Worm (Caenorhabditis elegans) whole organism, L4/young adult: Measurements from ENCODE around the gene nspc-13.

Experiments used
- W03F9.2 ChIP-seq: fragments of 150-350 bp; optimal IDR thresholded peaks from 2 replicates; lab custom pipeline; 2014; ENCODE audit warnings: missing biosample characterization, missing genetic modification characterization
- him-1 ChIP-seq: sonication (generic microtip); optimal IDR thresholded peaks from 2 replicates; lab custom pipeline; 2016; ENCODE audit warnings: missing genotype, missing genetic modification reagents, missing genetic modification characterization, missing compliant biosample characterization

ce11 chrX:12331795-12332194 lies 25.4 kb upstream of the nspc-13 start, which contains the start of gene srd-46:
- no peak for TF ChIP-seq W03F9.2 (tag; lab: Kevin White, UChicago)
- TF ChIP-seq him-1 = no peak
